Fruit fly (Drosophila melanogaster) whole organism, embryonic: ENCODE data around the gene Clbn.

ENCODE experiments used
- Aef1 ChIP-seq: fragments of 200-800 bp; sonication (Bioruptor generic); IDR thresholded peaks from 3 replicates; pipeline ENCODE4 v1.3.6; 2022; ENCODE audit warnings: missing biosample characterization, missing genetic modification characterization
- Atf-2 ChIP-seq: fragments of 200-800 bp; sonication (Bioruptor generic); optimal IDR thresholded peaks from 2 replicates; lab custom pipeline; 2016; ENCODE audit warnings: missing biosample characterization, missing genetic modification characterization
- CG10431 ChIP-seq: fragments of 200-800 bp; sonication (Bioruptor generic); optimal IDR thresholded peaks from 3 replicates; lab custom pipeline; 2018; ENCODE audit warnings: missing biosample characterization, mild to moderate bottlenecking, missing genetic modification characterization
- CG11247 ChIP-seq: fragments of 200-800 bp; sonication (Bioruptor generic); IDR thresholded peaks from 2 replicates; pipeline ENCODE4 v1.3.6; 2022; ENCODE audit warnings: missing biosample characterization, missing genetic modification characterization
- CG11695 ChIP-seq: fragments of 200-800 bp; sonication (Bioruptor generic); IDR thresholded peaks from 3 replicates; pipeline ENCODE4 v1.3.6; 2022; ENCODE audit warnings: missing biosample characterization, missing genetic modification characterization
- CG12236 ChIP-seq: fragments of 200-800 bp; sonication (Bioruptor generic); optimal IDR thresholded peaks from 2 replicates; lab custom pipeline; 2016; ENCODE audit warnings: missing biosample characterization, missing genetic modification characterization
- CG12659 ChIP-seq: fragments of 200-800 bp; sonication (Bioruptor generic); optimal IDR thresholded peaks from 3 replicates; lab custom pipeline; 2017; ENCODE audit warnings: mild to moderate bottlenecking, missing biosample characterization, missing genetic modification reagents, missing genetic modification characterization
- CG14441 ChIP-seq: fragments of 200-800 bp; sonication (Bioruptor generic); IDR thresholded peaks from 2 replicates; pipeline ENCODE4 v1.3.6; 2022; ENCODE audit warnings: missing biosample characterization, missing genetic modification characterization
- CG1603 ChIP-seq: fragments of 200-800 bp; sonication (Bioruptor generic); optimal IDR thresholded peaks from 2 replicates; lab custom pipeline; 2019; ENCODE audit warnings: missing biosample characterization, mild to moderate bottlenecking, missing genetic modification characterization, moderate library complexity
- CG17359 ChIP-seq: fragments of 200-800 bp; sonication (Bioruptor generic); optimal IDR thresholded peaks from 3 replicates; lab custom pipeline; 2018; ENCODE audit warnings: missing biosample characterization, mild to moderate bottlenecking, missing genetic modification characterization, moderate library complexity
- CG18262 ChIP-seq: fragments of 200-800 bp; optimal IDR thresholded peaks from 3 replicates; lab custom pipeline; 2019; ENCODE audit warnings: missing biosample characterization, mild to moderate bottlenecking, missing genetic modification characterization, moderate library complexity
- CG18476 ChIP-seq: fragments of 200-800 bp; sonication (Bioruptor generic); optimal IDR thresholded peaks from 2 replicates; lab custom pipeline; 2016; ENCODE audit warnings: missing biosample characterization, mild to moderate bottlenecking, missing genetic modification characterization
- CG2129 ChIP-seq: fragments of 200-800 bp; sonication (Bioruptor generic); IDR thresholded peaks from 2 replicates; pipeline ENCODE4 v1.3.6; 2022; ENCODE audit warnings: missing biosample characterization, missing genetic modification characterization; ENCODE audit not compliant: partially characterized antibody
- CG2202 ChIP-seq: fragments of 200-800 bp; sonication (Bioruptor generic); optimal IDR thresholded peaks from 2 replicates; lab custom pipeline; 2018; ENCODE audit warnings: missing biosample characterization, mild to moderate bottlenecking, missing genetic modification characterization
- CG32772 ChIP-seq: fragments of 200-800 bp; sonication (Bioruptor generic); IDR thresholded peaks from 2 replicates; pipeline ENCODE4 v1.3.6; 2022; ENCODE audit warnings: missing biosample characterization, missing genetic modification characterization
- CG43689 ChIP-seq: fragments of 200-800 bp; sonication (Bioruptor generic); IDR thresholded peaks from 2 replicates; pipeline ENCODE4 v1.3.6; 2022; ENCODE audit warnings: missing biosample characterization, missing genetic modification characterization
- CG5180 ChIP-seq: fragments of 200-800 bp; sonication (Bioruptor generic); optimal IDR thresholded peaks from 3 replicates; lab custom pipeline; 2017; ENCODE audit warnings: missing biosample characterization, missing genetic modification characterization, mild to moderate bottlenecking, moderate library complexity, missing genetic modification reagents
- CG5245 ChIP-seq: fragments of 200-800 bp; sonication (Bioruptor generic); optimal IDR thresholded peaks from 3 replicates; lab custom pipeline; 2016; ENCODE audit warnings: missing biosample characterization, missing genetic modification characterization
- CG7987 ChIP-seq: fragments of 200-800 bp; sonication (Bioruptor generic); optimal IDR thresholded peaks from 2 replicates; lab custom pipeline; 2018; ENCODE audit warnings: missing biosample characterization, mild to moderate bottlenecking, missing genetic modification characterization, moderate library complexity
- CG9797 ChIP-seq: fragments of 200-800 bp; sonication (Bioruptor generic); optimal IDR thresholded peaks from 3 replicates; lab custom pipeline; 2018; ENCODE audit warnings: missing biosample characterization, mild to moderate bottlenecking, missing genetic modification characterization
- Dip2 ChIP-seq: fragments of 200-800 bp; sonication (Bioruptor generic); IDR thresholded peaks from 2 replicates; pipeline ENCODE4 v1.3.6; 2022; ENCODE audit warnings: missing biosample characterization, missing genetic modification characterization
- Ets65A ChIP-seq: fragments of 200-800 bp; sonication (Bioruptor generic); peaks from one replicate; lab custom pipeline; 2016; ENCODE audit warnings: missing biosample characterization, missing genetic modification characterization
- HLH54F ChIP-seq: fragments of 200-800 bp; sonication (Bioruptor generic); optimal IDR thresholded peaks from 3 replicates; lab custom pipeline; 2016; ENCODE audit warnings: missing biosample characterization, missing genetic modification characterization
- HLHmδ ChIP-seq: fragments of 200-800 bp; sonication (Bioruptor generic); optimal IDR thresholded peaks from 2 replicates; lab custom pipeline; 2018; ENCODE audit warnings: missing biosample characterization, mild to moderate bottlenecking, missing genetic modification characterization, moderate library complexity
- Hey ChIP-seq: fragments of 200-800 bp; sonication (Bioruptor generic); optimal IDR thresholded peaks from 3 replicates; lab custom pipeline; 2018; ENCODE audit warnings: missing biosample characterization, mild to moderate bottlenecking, missing genetic modification characterization
- Mrtf ChIP-seq: fragments of 200-800 bp; sonication (Bioruptor generic); IDR thresholded peaks from 3 replicates; pipeline ENCODE4 v1.3.6; 2022; ENCODE audit warnings: missing biosample characterization, missing genetic modification characterization
- NK7.1 ChIP-seq: fragments of 200-800 bp; sonication (Bioruptor generic); optimal IDR thresholded peaks from 3 replicates; lab custom pipeline; 2016; ENCODE audit warnings: missing biosample characterization, missing genetic modification characterization
- Neu2 ChIP-seq: fragments of 200-800 bp; sonication (Bioruptor generic); optimal IDR thresholded peaks from 3 replicates; lab custom pipeline; 2016; ENCODE audit warnings: missing biosample characterization, missing genetic modification characterization, borderline replicate concordance
- Nf-YA ChIP-seq: fragments of 200-800 bp; sonication (Bioruptor generic); IDR thresholded peaks from 2 replicates; pipeline ENCODE4 v1.3.6; 2022; ENCODE audit warnings: missing biosample characterization, missing genetic modification characterization
- Oaz ChIP-seq: fragments of 200-800 bp; sonication (Bioruptor generic); IDR thresholded peaks from 2 replicates; pipeline ENCODE4 v1.3.6; 2022; ENCODE audit warnings: missing biosample characterization, missing genetic modification characterization
- Side ChIP-seq: fragments of 200-800 bp; sonication (Bioruptor generic); optimal IDR thresholded peaks from 2 replicates; lab custom pipeline; 2016; ENCODE audit warnings: missing biosample characterization, missing genetic modification characterization
- Trl ChIP-seq, 3 experiments: fragments of >200 bp in 2 of 3; fragments of 200-800 bp in 1 of 3; sonication (Bioruptor generic) in 1 of 3; optimal IDR thresholded peaks; 2 replicates in 1 of 3; 3 replicates in 2 of 3; lab custom pipeline; 2016 to 2017; ENCODE audit warnings: missing biosample characterization in 1 of 3, missing genetic modification characterization in 1 of 3
- ab ChIP-seq: fragments of 200-800 bp; sonication (Bioruptor generic); optimal IDR thresholded peaks from 2 replicates; lab custom pipeline; 2016; ENCODE audit warnings: missing biosample characterization, missing genetic modification characterization
- abd-A ChIP-seq: fragments of 200-800 bp; sonication (Bioruptor generic); optimal IDR thresholded peaks from 3 replicates; lab custom pipeline; 2019; ENCODE audit warnings: missing biosample characterization, mild to moderate bottlenecking, missing genetic modification characterization, moderate library complexity
- ase ChIP-seq: fragments of 200-800 bp; sonication (Bioruptor generic); IDR thresholded peaks from 3 replicates; pipeline ENCODE4 v1.3.6; 2022; ENCODE audit warnings: missing biosample characterization, missing genetic modification characterization
- cg ChIP-seq: fragments of 200-800 bp; sonication (Bioruptor generic); optimal IDR thresholded peaks from 3 replicates; lab custom pipeline; 2019; ENCODE audit warnings: missing biosample characterization, mild to moderate bottlenecking, missing genetic modification characterization, moderate library complexity
- chif ChIP-seq, 2 experiments: fragments of 200-800 bp; sonication (Bioruptor generic); optimal IDR thresholded peaks; 3 replicates each; lab custom pipeline; 2016; ENCODE audit warnings: missing biosample characterization in 2 of 2, missing genetic modification characterization in 2 of 2
- crol ChIP-seq: fragments of 200-800 bp; sonication (Bioruptor generic); IDR thresholded peaks from 2 replicates; pipeline ENCODE4 v1.3.6; 2022; ENCODE audit warnings: missing biosample characterization, missing genetic modification characterization
- da ChIP-seq: fragments of 200-800 bp; sonication (Bioruptor generic); optimal IDR thresholded peaks from 2 replicates; lab custom pipeline; 2016; ENCODE audit warnings: missing biosample characterization, missing genetic modification characterization
- dpn ChIP-seq, 2 experiments: fragments of 200-800 bp; sonication (Bioruptor generic); optimal IDR thresholded peaks; 3 replicates each; lab custom pipeline; 2016; ENCODE audit warnings: missing biosample characterization in 2 of 2, missing genetic modification characterization in 2 of 2
- grau ChIP-seq: fragments of 200-800 bp; optimal IDR thresholded peaks from 3 replicates; lab custom pipeline; 2019; ENCODE audit warnings: missing biosample characterization, mild to moderate bottlenecking, missing genetic modification characterization, moderate library complexity
- kay ChIP-seq: fragments of 200-800 bp; sonication (Bioruptor generic); optimal IDR thresholded peaks from 2 replicates; lab custom pipeline; 2016; ENCODE audit warnings: missing biosample characterization, missing genetic modification characterization
- org-1 ChIP-seq: fragments of 200-800 bp; sonication (Bioruptor generic); optimal IDR thresholded peaks from 2 replicates; lab custom pipeline; 2017; ENCODE audit warnings: missing biosample characterization, missing genetic modification characterization
- pfk ChIP-seq: fragments of 200-800 bp; sonication (Bioruptor generic); optimal IDR thresholded peaks from 2 replicates; lab custom pipeline; 2018; ENCODE audit warnings: missing biosample characterization, mild to moderate bottlenecking, missing genetic modification characterization, moderate library complexity
- pros ChIP-seq: fragments of 200-800 bp; sonication (Bioruptor generic); optimal IDR thresholded peaks from 3 replicates; lab custom pipeline; 2019; ENCODE audit warnings: missing biosample characterization, mild to moderate bottlenecking, missing genetic modification characterization, moderate library complexity
- slou ChIP-seq: fragments of 200-800 bp; sonication (Bioruptor generic); optimal IDR thresholded peaks from 3 replicates; lab custom pipeline; 2016; ENCODE audit warnings: missing biosample characterization, missing genetic modification characterization
- slp2 ChIP-seq: fragments of 200-800 bp; sonication (Bioruptor generic); optimal IDR thresholded peaks from 2 replicates; lab custom pipeline; 2016; ENCODE audit warnings: missing biosample characterization, missing genetic modification characterization
- toy ChIP-seq: fragments of 200-800 bp; sonication (Bioruptor generic); IDR thresholded peaks from 2 replicates; pipeline ENCODE4 v1.3.6; 2022; ENCODE audit warnings: missing biosample characterization, missing genetic modification characterization

The Clbn gene

dm6 chr3R:25161520-25161919 is 34.2 kb downstream of the Clbn start (continued):
- TF ChIP-seq CG17359 (no peak), org-1 (GFP tag; lab: Kevin White, UChicago) (no peak), toy (GFP tag; lab: Robert Waterston, UW) (no peak), CG7987 (GFP tag; lab: Kevin White, UChicago) (no peak), Dip2 (GFP tag; lab: Robert Waterston, UW) (no peak), CG11695 (no peak), CG9797 (GFP tag; lab: Kevin White, UChicago) (no peak), ab (GFP tag; lab: Kevin White, UChicago) (no peak), Nf-YA (GFP tag; lab: Robert Waterston, UW) (no peak)

- TF ChIP-seq CG11247 (GFP tag; lab: Robert Waterston, UW), result no peak
- TF ChIP-seq CG32772 (GFP tag; lab: Robert Waterston, UW), result no peak
- peak; percentile 34 for TF ChIP-seq Hey (tag; lab: Kevin White, UChicago)
- TF ChIP-seq CG1603, result no peak
- no peak for TF ChIP-seq CG12659 (GFP tag; lab: Kevin White, UChicago)
- TF ChIP-seq CG12236 (GFP tag; lab: Kevin White, UChicago), result no peak
- no peak for TF ChIP-seq CG18262
- TF ChIP-seq pfk (GFP tag; lab: Kevin White, UChicago), result no peak
- TF ChIP-seq CG14441 (GFP tag; lab: Robert Waterston, UW), result no peak
- TF ChIP-seq CG5245 (GFP tag; lab: Kevin White, UChicago), result no peak
- TF ChIP-seq CG43689 (GFP tag; lab: Robert Waterston, UW), result no peak
- TF ChIP-seq chif (GFP tag; optimal IDR thresholded peaks at IDR 0.05; lab: Kevin White, UChicago), result no peak
- TF ChIP-seq abd-A (tag; lab: Kevin White, UChicago), result peak; percentile 77
- TF ChIP-seq CG5180 (GFP tag; lab: Kevin White, UChicago), result no peak
- no peak for TF ChIP-seq CG18476 (GFP tag; lab: Kevin White, UChicago)
- TF ChIP-seq pros (GFP tag; lab: Kevin White, UChicago), result peak; percentile 55
- peak; percentile 51 for TF ChIP-seq crol (GFP tag; lab: Robert Waterston, UW)
- TF ChIP-seq slou (GFP tag; lab: Kevin White, UChicago), result no peak
- peak; percentile 52 for TF ChIP-seq Ets65A (GFP tag; lab: Kevin White, UChicago)
Observed at dm6 chr3R:25166788-25167187, 39.5 kb downstream of the Clbn start.

- TF ChIP-seq ase (GFP tag; lab: Robert Waterston, UW) (no peak), CG7987 (GFP tag; lab: Kevin White, UChicago) (no peak), NK7.1 (no peak), Neu2 (GFP tag; lab: Kevin White, UChicago) (no peak), HLHmδ (no peak), da (no peak), Oaz (no peak), Mrtf (no peak), dpn (GFP tag; optimal IDR thresholded peaks at IDR 0.05; lab: Kevin White, UChicago) (no peak), HLH54F (GFP tag; lab: Kevin White, UChicago) (no peak), Atf-2 (GFP tag; lab: Kevin White, UChicago) (no peak), cg (GFP tag; lab: Kevin White, UChicago) (peak; percentile 67), CG2202 (no peak), Trl (optimal IDR thresholded peaks at IDR 0.05; lab: Kevin White, UChicago) (no peak), Trl (GFP tag; optimal IDR thresholded peaks at IDR 0.05; lab: Kevin White, UChicago) (no peak), Side (no peak), slp2 (GFP tag; lab: Kevin White, UChicago) (no peak), kay (no peak), CG2129 (GFP tag; lab: Robert Waterston, UW) (no peak), grau (tag; lab: Kevin White, UChicago) (peak; percentile 26), Aef1 (GFP tag; lab: Robert Waterston, UW) (no peak), CG10431 (GFP tag; lab: Kevin White, UChicago) (no peak)
Observed at dm6 chr3R:25167407-25168191, 40.3 kb downstream of the Clbn start.
